Worm (Caenorhabditis elegans) whole organism, late embryonic: Measurements from ENCODE around the gene mpz-1.

Experiments
- K02D7.2 ChIP-seq: sonication (generic microtip); optimal IDR thresholded peaks from 2 replicates; lab custom pipeline; 2017; ENCODE audit warnings: mild to moderate bottlenecking, missing genetic modification characterization, missing compliant biosample characterization
- ama-1 ChIP-seq: fragments of 150-350 bp; optimal IDR thresholded peaks from 2 replicates; lab custom pipeline; 2014
- ceh-19 ChIP-seq: fragments of 200-800 bp; sonication (Bioruptor generic); optimal IDR thresholded peaks from 2 replicates; lab custom pipeline; 2018; ENCODE audit warnings: mild to moderate bottlenecking, missing genetic modification characterization, missing compliant biosample characterization
- ceh-24 ChIP-seq: sonication (generic microtip); optimal IDR thresholded peaks from 2 replicates; lab custom pipeline; 2016; ENCODE audit warnings: mild to moderate bottlenecking, missing genetic modification characterization, missing compliant biosample characterization
- ceh-48 ChIP-seq: sonication (generic microtip); optimal IDR thresholded peaks from 2 replicates; lab custom pipeline; 2016; ENCODE audit warnings: missing genetic modification characterization, inconsistent platforms, missing compliant biosample characterization
- dve-1 ChIP-seq: sonication (generic microtip); optimal IDR thresholded peaks from 2 replicates; lab custom pipeline; 2017; ENCODE audit warnings: antibody characterized with exemption, mild to moderate bottlenecking, missing genetic modification characterization, missing compliant biosample characterization
- elt-2 ChIP-seq: sonication (generic microtip); optimal IDR thresholded peaks from 2 replicates; lab custom pipeline; 2016; ENCODE audit warnings: missing genetic modification reagents, missing genetic modification characterization, missing compliant biosample characterization
- ets-4 ChIP-seq: sonication (generic microtip); optimal IDR thresholded peaks from 2 replicates; lab custom pipeline; 2016; ENCODE audit warnings: missing genetic modification characterization, missing compliant biosample characterization
- fax-1 ChIP-seq: sonication (generic microtip); optimal IDR thresholded peaks from 2 replicates; lab custom pipeline; 2016; ENCODE audit warnings: missing genotype, missing genetic modification characterization, missing compliant biosample characterization
- fkh-10 ChIP-seq: fragments of 150-350 bp; optimal IDR thresholded peaks from 2 replicates; lab custom pipeline; 2014; ENCODE audit warnings: missing biosample characterization, missing genetic modification reagents, missing genetic modification characterization
- hlh-30 ChIP-seq: sonication (generic microtip); optimal IDR thresholded peaks from 2 replicates; lab custom pipeline; 2017; ENCODE audit warnings: antibody characterized with exemption, missing genetic modification characterization, missing compliant biosample characterization; ENCODE audit not compliant: insufficient read depth
- hlh-6 ChIP-seq: sonication (generic microtip); optimal IDR thresholded peaks from 2 replicates; lab custom pipeline; 2016; ENCODE audit warnings: missing genotype, missing genetic modification characterization, missing compliant biosample characterization
- nhr-232 ChIP-seq: sonication (generic microtip); optimal IDR thresholded peaks from 2 replicates; lab custom pipeline; 2016; ENCODE audit warnings: missing genetic modification characterization, missing compliant biosample characterization
- npax-4 ChIP-seq: sonication (generic microtip); optimal IDR thresholded peaks from 2 replicates; lab custom pipeline; 2016; ENCODE audit warnings: missing genetic modification characterization, missing compliant biosample characterization
- sdc-2 ChIP-seq: sonication (generic microtip); optimal IDR thresholded peaks from 2 replicates; lab custom pipeline; 2016; ENCODE audit warnings: missing genotype, missing genetic modification characterization, missing compliant biosample characterization
- sox-2 ChIP-seq: fragments of 200-800 bp; sonication (Bioruptor generic); IDR thresholded peaks from 2 replicates; pipeline ENCODE4 v1.3.6; 2022; ENCODE audit warnings: missing genetic modification reagents, missing genetic modification characterization, missing compliant biosample characterization
- syd-9 ChIP-seq: sonication (generic microtip); optimal IDR thresholded peaks from 2 replicates; lab custom pipeline; 2016; ENCODE audit warnings: mild to moderate bottlenecking, missing genetic modification characterization, moderate library complexity, missing compliant biosample characterization
- tbx-2 ChIP-seq: sonication (generic microtip); optimal IDR thresholded peaks from 2 replicates; lab custom pipeline; 2016; ENCODE audit warnings: missing genetic modification characterization, missing compliant biosample characterization
- tbx-7 ChIP-seq: sonication (generic microtip); optimal IDR thresholded peaks from 2 replicates; lab custom pipeline; 2016; ENCODE audit warnings: missing genotype, missing genetic modification characterization, missing compliant biosample characterization
- ttx-3 ChIP-seq: sonication (generic microtip); optimal IDR thresholded peaks from 2 replicates; lab custom pipeline; 2016; ENCODE audit warnings: missing genetic modification reagents, missing genetic modification characterization, missing compliant biosample characterization
- unc-42 ChIP-seq: sonication (generic microtip); optimal IDR thresholded peaks from 2 replicates; lab custom pipeline; 2016; ENCODE audit warnings: missing genotype, missing genetic modification characterization, missing compliant biosample characterization
- unc-55 ChIP-seq: sonication (generic microtip); optimal IDR thresholded peaks from 2 replicates; lab custom pipeline; 2017; ENCODE audit warnings: missing biosample characterization, missing genetic modification reagents, missing genetic modification characterization
- unc-86 ChIP-seq: sonication (generic microtip); optimal IDR thresholded peaks from 2 replicates; lab custom pipeline; 2016; ENCODE audit warnings: missing genetic modification characterization, missing compliant biosample characterization
- zip-5 ChIP-seq: sonication (generic microtip); optimal IDR thresholded peaks from 2 replicates; lab custom pipeline; 2016; ENCODE audit warnings: missing genetic modification characterization, missing compliant biosample characterization
- ztf-16 ChIP-seq: sonication (generic microtip); optimal IDR thresholded peaks from 2 replicates; lab custom pipeline; 2017; ENCODE audit warnings: missing genetic modification characterization, missing compliant biosample characterization

The mpz-1 gene

DNA sequence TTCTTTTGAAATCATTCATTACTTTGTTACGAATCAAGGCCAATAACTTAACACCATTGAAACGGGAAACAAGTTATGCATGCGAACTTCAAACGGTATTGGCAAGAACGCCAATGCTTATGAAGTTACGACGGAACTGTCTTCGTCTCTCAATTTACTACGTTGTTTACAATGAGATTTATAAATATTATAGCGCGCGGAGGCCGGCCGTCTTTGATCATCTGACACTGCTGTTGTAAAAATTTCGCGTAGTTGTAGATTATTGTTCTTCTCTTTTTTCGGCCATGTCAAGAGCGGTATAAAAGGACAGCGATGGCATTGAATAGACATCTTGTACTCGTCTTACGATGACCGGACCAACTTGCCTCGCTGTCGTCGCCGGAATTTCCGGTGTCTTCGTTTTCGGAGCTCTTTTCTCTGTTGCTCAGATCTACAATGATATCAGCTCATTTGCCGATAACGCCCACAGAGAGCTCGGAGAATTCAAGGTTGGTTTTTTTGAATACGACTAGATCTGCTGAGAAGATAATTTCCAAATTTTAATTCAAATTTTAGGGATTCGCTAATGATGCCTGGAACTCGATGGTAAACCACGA lies 73.3 kb downstream of the mpz-1 start, which contains the start of gene col-39:
Gene col-39 (plus strand): TSS at position 342 of the 596 bp plus-strand sequence.
- TF ChIP-seq fkh-10 (GFP tag; lab: Kevin White, UChicago) = no peak
- no peak for TF ChIP-seq nhr-232
- TF ChIP-seq npax-4 (tag; lab: Kevin White, UChicago) = no peak
- TF ChIP-seq hlh-6 (tag; lab: Kevin White, UChicago) = no peak

- TF ChIP-seq sdc-2 (tag; lab: Kevin White, UChicago) (no peak), hlh-6 (tag; lab: Kevin White, UChicago) (peak; percentile 40)
Measured at ce11 chrII:10703594-10704384, 74.1 kb downstream of the mpz-1 start, which contains the start of gene col-79. Gene col-79 (plus strand): TSS chrII:10703613.

- peak; percentile 77 for TF ChIP-seq unc-42
- TF ChIP-seq ztf-16 (tag; lab: Kevin White, UChicago) = no peak
- TF ChIP-seq fax-1 (tag; lab: Kevin White, UChicago) = no peak
- no peak for TF ChIP-seq hlh-6 (tag; lab: Kevin White, UChicago)
Measured at ce11 chrII:10696060-10696459, 81.9 kb downstream of the mpz-1 start.

- TF ChIP-seq K02D7.2 (tag; lab: Kevin White, UChicago) (no peak), hlh-30 (no peak), ceh-19 (GFP tag; lab: Kevin White, UChicago) (no peak), fkh-10 (GFP tag; lab: Kevin White, UChicago) (no peak), ets-4 (no peak), syd-9 (tag; lab: Kevin White, UChicago) (no peak), unc-55 (GFP tag; lab: Kevin White, UChicago) (no peak), ceh-48 (tag; lab: Kevin White, UChicago) (no peak), ama-1 (lab: Kevin White, UChicago) (no peak), nhr-232 (no peak), ttx-3 (no peak), zip-5 (tag; lab: Kevin White, UChicago) (no peak), unc-86 (no peak), tbx-7 (no peak), ceh-24 (tag; lab: Kevin White, UChicago) (no peak), dve-1 (tag; lab: Kevin White, UChicago) (no peak), sox-2 (no peak)
Measured at ce11 chrII:10694713-10695112, 83.2 kb downstream of the mpz-1 start, which contains the start of gene lgc-57. Gene lgc-57 (plus strand): TSS chrII:10695013.

DNA sequence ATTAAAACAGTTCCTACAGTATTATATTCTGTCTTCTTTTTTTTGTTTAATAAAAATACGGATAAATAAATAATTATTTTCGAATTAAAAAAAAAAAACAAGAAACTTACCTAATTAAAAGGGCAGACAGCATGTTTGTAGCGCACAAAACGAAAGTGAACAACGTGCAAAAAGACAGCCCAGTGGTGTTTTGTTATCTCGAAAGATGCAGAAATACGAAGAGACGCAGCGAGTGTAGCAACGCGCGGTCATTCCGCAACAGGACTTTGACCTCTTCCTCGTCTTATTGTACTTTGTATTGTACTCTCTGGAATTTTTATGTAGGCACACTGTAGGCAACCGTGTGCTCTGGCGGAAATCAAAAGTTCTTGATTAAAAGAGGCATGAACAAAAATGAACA lies 84.3 kb downstream of the mpz-1 start, which contains the start of gene gbh-1:
Gene gbh-1 (minus strand): TSS at position 149 of the 400 bp plus-strand sequence.
- TF ChIP-seq elt-2 (peak; percentile 17), tbx-2 (tag; lab: Kevin White, UChicago) (no peak), ets-4 (no peak)
